Worm (Caenorhabditis elegans): ENCODE measurements around the gene hum-6.

The hum-6 gene

DNA sequence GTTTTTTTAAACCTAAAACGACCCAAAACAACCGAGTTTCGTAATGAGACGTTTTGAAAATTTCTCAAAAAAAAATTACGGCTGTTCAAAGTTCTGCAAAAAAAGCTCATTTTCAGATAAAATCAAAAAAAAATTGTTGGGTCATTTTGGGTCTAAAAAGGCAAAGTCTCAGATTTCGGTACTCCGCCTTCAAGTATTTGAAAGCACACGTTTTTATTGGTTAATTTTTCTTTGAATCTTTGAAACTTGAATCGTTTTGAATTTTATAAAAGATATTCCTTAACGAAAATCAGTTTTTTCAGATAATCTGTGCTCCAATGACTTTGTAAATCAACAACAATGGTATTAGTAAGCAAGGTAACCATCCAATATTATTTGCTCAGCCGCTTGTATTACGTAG lies at the start of gene hum-6:
TSS of gene hum-6 (plus strand) at position 301 of the 400 bp plus-strand sequence.
- TF ChIP-seq nhr-77 (tag; optimal IDR thresholded peaks at IDR 0.05) (no peak), egl-27 (tag; optimal IDR thresholded peaks at IDR 0.05) (no peak), aly-2 (tag; optimal IDR thresholded peaks at IDR 0.05) (no peak), elt-3 (tag; optimal IDR thresholded peaks at IDR 0.05) (no peak), nhr-25 (tag; optimal IDR thresholded peaks at IDR 0.05) (no peak), ztf-11 (tag; optimal IDR thresholded peaks at IDR 0.05) (no peak), skn-1 (tag; optimal IDR thresholded peaks at IDR 0.05) (no peak), nhr-237 (tag; optimal IDR thresholded peaks at IDR 0.05) (no peak), nhr-23 (tag; optimal IDR thresholded peaks at IDR 0.05) (no peak), ceh-9 (tag; optimal IDR thresholded peaks at IDR 0.05) (no peak), fkh-10 (GFP tag; optimal IDR thresholded peaks at IDR 0.05) (no peak)

- TF ChIP-seq egl-27 (tag; optimal IDR thresholded peaks at IDR 0.05) (no peak), nhr-77 (tag; optimal IDR thresholded peaks at IDR 0.05) (no peak), fos-1 (tag; optimal IDR thresholded peaks at IDR 0.05) (no peak), skn-1 (tag; optimal IDR thresholded peaks at IDR 0.05) (no peak), unc-39 (tag; optimal IDR thresholded peaks at IDR 0.05) (no peak), daf-12 (tag; optimal IDR thresholded peaks at IDR 0.05) (no peak), nhr-12 (tag; optimal IDR thresholded peaks at IDR 0.05) (no peak), nfya-1 (tag; optimal IDR thresholded peaks at IDR 0.05; ENCODE audit: insufficient read depth) (no peak), fkh-2 (tag; optimal IDR thresholded peaks at IDR 0.05) (no peak), pha-4 (tag; optimal IDR thresholded peaks at IDR 0.05) (no peak), snpc-4 (tag; optimal IDR thresholded peaks at IDR 0.05) (no peak), nhr-28 (tag; optimal IDR thresholded peaks at IDR 0.05) (no peak)
These were observed 44.9 kb upstream of the hum-6 start, which contains the start of gene crn-4 for ce11 chrX:2258001-2258400. Gene crn-4, minus strand, starts transcription at chrX:2258101.

DNA sequence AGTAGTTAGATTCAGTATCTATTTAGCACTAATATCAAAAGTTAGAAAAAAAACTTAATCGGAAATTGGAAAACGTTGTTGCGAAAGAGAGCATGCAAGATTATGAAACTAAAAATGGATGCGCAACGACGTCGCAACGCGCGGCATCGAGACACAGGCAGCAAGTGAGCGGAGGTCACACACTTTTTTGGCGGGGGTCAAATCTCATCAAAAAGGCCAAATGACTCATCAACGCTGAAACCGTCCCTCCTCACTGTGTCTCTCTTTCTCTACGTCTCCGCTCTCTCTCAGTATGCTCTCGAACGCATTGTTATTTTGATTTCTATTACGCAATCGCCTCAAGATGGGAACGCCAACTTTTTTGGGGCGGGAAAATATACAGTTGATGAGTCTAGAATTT lies 44.5 kb upstream of the hum-6 start:
- TF ChIP-seq jun-1 (tag; optimal IDR thresholded peaks at IDR 0.05) (peak; percentile 48), snpc-4 (tag; optimal IDR thresholded peaks at IDR 0.05) (no peak), pha-4 (tag; optimal IDR thresholded peaks at IDR 0.05) (peak; percentile 0), ztf-11 (tag; optimal IDR thresholded peaks at IDR 0.05) (no peak), mdl-1 (tag; optimal IDR thresholded peaks at IDR 0.05) (no peak), fos-1 (tag; optimal IDR thresholded peaks at IDR 0.05) (no peak), pqm-1 (tag; optimal IDR thresholded peaks at IDR 0.05) (peak; percentile 11), elt-2 (tag; optimal IDR thresholded peaks at IDR 0.05) (peak; percentile 10)

ce11 chrX:2261003-2261402 lies 41.9 kb upstream of the hum-6 start, which contains the start of gene AH9.3:
Gene AH9.3, minus strand, starts transcription at chrX:2261103.
- no peak for TF ChIP-seq nhr-237 (tag; optimal IDR thresholded peaks at IDR 0.05)
- TF ChIP-seq nhr-25 (tag; optimal IDR thresholded peaks at IDR 0.05) = no peak
- no peak for TF ChIP-seq fos-1 (tag; optimal IDR thresholded peaks at IDR 0.05)
- TF ChIP-seq nhr-77 (tag; optimal IDR thresholded peaks at IDR 0.05) = no peak
- TF ChIP-seq aly-2 (tag; optimal IDR thresholded peaks at IDR 0.05) = no peak
- TF ChIP-seq lin-39 (tag; optimal IDR thresholded peaks at IDR 0.05) = no peak
- no peak for TF ChIP-seq elt-3 (tag; optimal IDR thresholded peaks at IDR 0.05)
- TF ChIP-seq sea-2 (GFP tag; optimal IDR thresholded peaks at IDR 0.05) = no peak
- no peak for TF ChIP-seq lsy-12 (tag; optimal IDR thresholded peaks at IDR 0.05)
- TF ChIP-seq mdl-1 (tag; optimal IDR thresholded peaks at IDR 0.05) = no peak
- no peak for TF ChIP-seq nhr-76 (tag; optimal IDR thresholded peaks at IDR 0.05)
- no peak for TF ChIP-seq mml-1 (tag; optimal IDR thresholded peaks at IDR 0.05)
- TF ChIP-seq nhr-43 (tag; optimal IDR thresholded peaks at IDR 0.05; ENCODE audit: poor library complexity, severe bottlenecking) = no peak
- no peak for TF ChIP-seq daf-12 (tag; optimal IDR thresholded peaks at IDR 0.05)
- no peak for TF ChIP-seq snpc-4 (tag; optimal IDR thresholded peaks at IDR 0.05)
- no peak for TF ChIP-seq hmg-11 (tag; optimal IDR thresholded peaks at IDR 0.05)
- TF ChIP-seq unc-62 (GFP tag; optimal IDR thresholded peaks at IDR 0.05) = no peak
- TF ChIP-seq ama-1 (optimal IDR thresholded peaks at IDR 0.05) = no peak
- no peak for TF ChIP-seq nhr-11 (tag; optimal IDR thresholded peaks at IDR 0.05)

DNA sequence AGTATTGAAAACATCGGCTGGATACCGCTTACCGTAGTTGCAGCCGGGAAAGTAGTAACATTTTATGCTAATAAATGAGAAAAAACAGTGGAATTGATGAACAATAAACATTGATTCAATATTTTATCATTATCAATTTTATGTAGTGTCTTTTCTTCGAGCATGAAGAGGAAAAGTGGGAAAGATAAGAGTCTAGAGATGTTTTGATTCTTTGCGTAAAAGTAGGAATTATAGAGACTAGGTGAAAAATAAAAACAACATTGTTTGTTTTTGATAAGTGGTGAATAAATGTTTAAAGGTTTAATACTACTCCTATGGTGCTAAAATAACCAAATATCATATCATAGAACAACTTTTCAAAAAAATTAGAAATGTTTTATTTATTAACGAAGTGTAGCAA lies 40.5 kb upstream of the hum-6 start:
- TF ChIP-seq R02D3.7 (tag; optimal IDR thresholded peaks at IDR 0.05) = no peak
- TF ChIP-seq pqm-1 (tag; optimal IDR thresholded peaks at IDR 0.05) = peak; percentile 49
- peak; percentile 57 for TF ChIP-seq pha-4 (tag; optimal IDR thresholded peaks at IDR 0.05)
- TF ChIP-seq elt-2 (tag; optimal IDR thresholded peaks at IDR 0.05) = peak; percentile 48
- TF ChIP-seq lin-15B (tag; optimal IDR thresholded peaks at IDR 0.05) = no peak
- no peak for TF ChIP-seq fkh-2 (tag; optimal IDR thresholded peaks at IDR 0.05)

Data from whole organism, L3 larva.